Worm (Caenorhabditis elegans) whole organism, late embryonic: ENCODE measurements around the gene T16G12.1.

Source experiments
- C08G9.2 ChIP-seq: sonication (generic microtip); optimal IDR thresholded peaks from 2 replicates; lab custom pipeline; 2016; ENCODE audit warnings: mild to moderate bottlenecking, missing genetic modification characterization, moderate library complexity, missing compliant biosample characterization
- C38D4.7 ChIP-seq: fragments of 200-800 bp; sonication (Bioruptor generic); optimal IDR thresholded peaks from 2 replicates; lab custom pipeline; 2018; ENCODE audit warnings: mild to moderate bottlenecking, missing genetic modification characterization, moderate library complexity, missing compliant biosample characterization
- F13H6.1 ChIP-seq: sonication (generic microtip); optimal IDR thresholded peaks from 2 replicates; lab custom pipeline; 2016; ENCODE audit warnings: missing genetic modification characterization, missing compliant biosample characterization
- K02D7.2 ChIP-seq: sonication (generic microtip); optimal IDR thresholded peaks from 2 replicates; lab custom pipeline; 2017; ENCODE audit warnings: mild to moderate bottlenecking, missing genetic modification characterization, missing compliant biosample characterization
- T23F11.4 ChIP-seq: fragments of 200-800 bp; sonication (Bioruptor generic); optimal IDR thresholded peaks from 2 replicates; lab custom pipeline; 2018; ENCODE audit warnings: mild to moderate bottlenecking, missing genetic modification characterization, missing compliant biosample characterization
- Y22D7AL.16 ChIP-seq: sonication (generic microtip); optimal IDR thresholded peaks from 2 replicates; lab custom pipeline; 2016; ENCODE audit warnings: missing genetic modification characterization, missing compliant biosample characterization
- ama-1 ChIP-seq: fragments of 150-350 bp; optimal IDR thresholded peaks from 2 replicates; lab custom pipeline; 2014
- ceh-2 ChIP-seq: sonication (generic microtip); optimal IDR thresholded peaks from 2 replicates; lab custom pipeline; 2016; ENCODE audit warnings: missing genotype, missing genetic modification characterization, missing compliant biosample characterization
- ceh-24 ChIP-seq: sonication (generic microtip); optimal IDR thresholded peaks from 2 replicates; lab custom pipeline; 2016; ENCODE audit warnings: mild to moderate bottlenecking, missing genetic modification characterization, missing compliant biosample characterization
- ceh-30 ChIP-seq: fragments of 150-350 bp; optimal IDR thresholded peaks from 2 replicates; lab custom pipeline; 2014; ENCODE audit warnings: missing biosample characterization, missing genetic modification characterization
- ceh-34 ChIP-seq: sonication (generic microtip); optimal IDR thresholded peaks from 2 replicates; lab custom pipeline; 2016; ENCODE audit warnings: mild to moderate bottlenecking, missing genetic modification characterization, missing compliant biosample characterization
- ceh-45 ChIP-seq: fragments of 200-800 bp; sonication (Bioruptor generic); IDR thresholded peaks from 2 replicates; pipeline ENCODE4 v1.3.6; 2022; ENCODE audit warnings: missing genetic modification reagents, missing genetic modification characterization, missing compliant biosample characterization
- ceh-48 ChIP-seq: sonication (generic microtip); optimal IDR thresholded peaks from 2 replicates; lab custom pipeline; 2016; ENCODE audit warnings: missing genetic modification characterization, inconsistent platforms, missing compliant biosample characterization
- ceh-6 ChIP-seq: fragments of 200-800 bp; sonication (Bioruptor generic); optimal IDR thresholded peaks from 2 replicates; lab custom pipeline; 2018; ENCODE audit warnings: mild to moderate bottlenecking, missing genetic modification characterization, missing compliant biosample characterization
- dmd-4 ChIP-seq: sonication (generic microtip); optimal IDR thresholded peaks from 2 replicates; lab custom pipeline; 2016; ENCODE audit warnings: borderline replicate concordance, missing genetic modification characterization, missing compliant biosample characterization
- dve-1 ChIP-seq: sonication (generic microtip); optimal IDR thresholded peaks from 2 replicates; lab custom pipeline; 2017; ENCODE audit warnings: antibody characterized with exemption, mild to moderate bottlenecking, missing genetic modification characterization, missing compliant biosample characterization
- elt-2 ChIP-seq: sonication (generic microtip); optimal IDR thresholded peaks from 2 replicates; lab custom pipeline; 2016; ENCODE audit warnings: missing genetic modification reagents, missing genetic modification characterization, missing compliant biosample characterization
- elt-4 ChIP-seq: sonication (generic microtip); optimal IDR thresholded peaks from 2 replicates; lab custom pipeline; 2016; ENCODE audit warnings: missing genetic modification characterization, missing compliant biosample characterization
- ets-4 ChIP-seq: sonication (generic microtip); optimal IDR thresholded peaks from 2 replicates; lab custom pipeline; 2016; ENCODE audit warnings: missing genetic modification characterization, missing compliant biosample characterization
- eyg-1 ChIP-seq: sonication (generic microtip); optimal IDR thresholded peaks from 2 replicates; lab custom pipeline; 2016; ENCODE audit warnings: missing genotype, missing genetic modification characterization, missing compliant biosample characterization
- fax-1 ChIP-seq: sonication (generic microtip); optimal IDR thresholded peaks from 2 replicates; lab custom pipeline; 2016; ENCODE audit warnings: missing genotype, missing genetic modification characterization, missing compliant biosample characterization
- fkh-10 ChIP-seq: fragments of 150-350 bp; optimal IDR thresholded peaks from 2 replicates; lab custom pipeline; 2014; ENCODE audit warnings: missing biosample characterization, missing genetic modification reagents, missing genetic modification characterization
- fkh-6 ChIP-seq: sonication (generic microtip); optimal IDR thresholded peaks from 2 replicates; lab custom pipeline; 2016; ENCODE audit warnings: missing genetic modification characterization, missing compliant biosample characterization
- hlh-13 ChIP-seq: fragments of 200-800 bp; sonication (Bioruptor generic); optimal IDR thresholded peaks from 2 replicates; lab custom pipeline; 2018; ENCODE audit warnings: mild to moderate bottlenecking, missing genetic modification characterization, missing compliant biosample characterization
- madf-2 ChIP-seq: sonication (generic microtip); optimal IDR thresholded peaks from 2 replicates; lab custom pipeline; 2017; ENCODE audit warnings: missing genetic modification characterization, missing compliant biosample characterization
- npax-4 ChIP-seq: sonication (generic microtip); optimal IDR thresholded peaks from 2 replicates; lab custom pipeline; 2016; ENCODE audit warnings: missing genetic modification characterization, missing compliant biosample characterization
- pag-3 ChIP-seq: sonication (generic microtip); optimal IDR thresholded peaks from 2 replicates; lab custom pipeline; 2016; ENCODE audit warnings: missing compliant biosample characterization, missing genetic modification characterization, borderline replicate concordance
- pat-9 ChIP-seq: fragments of 200-800 bp; sonication (Bioruptor generic); optimal IDR thresholded peaks from 2 replicates; lab custom pipeline; 2018; ENCODE audit warnings: mild to moderate bottlenecking, missing genetic modification characterization, moderate library complexity, missing compliant biosample characterization
- pax-1 ChIP-seq: fragments of 150-350 bp; optimal IDR thresholded peaks from 2 replicates; lab custom pipeline; 2014; ENCODE audit warnings: missing biosample characterization, missing genetic modification characterization
- pha-2 ChIP-seq: sonication (generic microtip); optimal IDR thresholded peaks from 2 replicates; lab custom pipeline; 2017; ENCODE audit warnings: mild to moderate bottlenecking, missing genetic modification characterization, missing compliant biosample characterization
- pha-4 ChIP-seq: fragments of 150-350 bp; optimal IDR thresholded peaks from 2 replicates; lab custom pipeline; 2018; ENCODE audit warnings: missing biosample characterization, missing genetic modification reagents, missing genetic modification characterization
- ref-2 ChIP-seq: sonication (generic microtip); optimal IDR thresholded peaks from 2 replicates; lab custom pipeline; 2016; ENCODE audit warnings: missing genetic modification characterization, missing compliant biosample characterization
- sox-2 ChIP-seq: fragments of 200-800 bp; sonication (Bioruptor generic); IDR thresholded peaks from 2 replicates; pipeline ENCODE4 v1.3.6; 2022; ENCODE audit warnings: missing genetic modification reagents, missing genetic modification characterization, missing compliant biosample characterization
- syd-9 ChIP-seq: sonication (generic microtip); optimal IDR thresholded peaks from 2 replicates; lab custom pipeline; 2016; ENCODE audit warnings: mild to moderate bottlenecking, missing genetic modification characterization, moderate library complexity, missing compliant biosample characterization
- tbx-2 ChIP-seq: sonication (generic microtip); optimal IDR thresholded peaks from 2 replicates; lab custom pipeline; 2016; ENCODE audit warnings: missing genetic modification characterization, missing compliant biosample characterization
- unc-86 ChIP-seq: sonication (generic microtip); optimal IDR thresholded peaks from 2 replicates; lab custom pipeline; 2016; ENCODE audit warnings: missing genetic modification characterization, missing compliant biosample characterization

Gene T16G12.1

ce11 chrIII:10004213-10004612, 45.4 kb downstream of the T16G12.1 start, which contains the start of gene C05B5.11 (continued):
- TF ChIP-seq tbx-2 (tag; lab: Kevin White, UChicago) (no peak), ceh-30 (no peak), C08G9.2 (tag; lab: Kevin White, UChicago) (no peak)
- TF ChIP-seq, all 69 proteins: peak for 0

DNA sequence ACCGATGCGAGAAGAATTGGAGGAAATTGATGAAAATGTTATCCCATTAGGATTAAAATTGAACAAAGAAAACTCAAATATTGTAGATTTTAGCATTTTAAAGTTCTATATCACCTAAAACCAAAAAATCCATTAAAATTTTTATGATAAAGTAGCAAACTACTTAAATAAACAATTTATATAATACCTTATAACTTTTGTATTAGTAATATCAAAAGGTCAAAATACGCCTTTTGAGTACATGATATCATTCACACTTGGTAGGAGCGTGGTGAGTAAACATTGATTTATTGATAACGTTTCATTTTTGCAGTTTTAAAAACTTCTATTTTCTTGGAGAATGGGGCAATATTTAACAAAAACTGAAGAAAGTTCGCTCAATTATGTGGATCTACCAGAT, 48.6 kb downstream of the T16G12.1 start, which contains the start of gene C05B5.5:
TSS of gene C05B5.5 (plus strand) at position 301 of the 400 bp plus-strand sequence.
- TF ChIP-seq pax-1 (tag; lab: Kevin White, UChicago) (no peak), ceh-6 (GFP tag; lab: Kevin White, UChicago) (no peak), pha-4 (tag; lab: Kevin White, UChicago) (no peak), ref-2 (tag; lab: Kevin White, UChicago) (no peak)

DNA sequence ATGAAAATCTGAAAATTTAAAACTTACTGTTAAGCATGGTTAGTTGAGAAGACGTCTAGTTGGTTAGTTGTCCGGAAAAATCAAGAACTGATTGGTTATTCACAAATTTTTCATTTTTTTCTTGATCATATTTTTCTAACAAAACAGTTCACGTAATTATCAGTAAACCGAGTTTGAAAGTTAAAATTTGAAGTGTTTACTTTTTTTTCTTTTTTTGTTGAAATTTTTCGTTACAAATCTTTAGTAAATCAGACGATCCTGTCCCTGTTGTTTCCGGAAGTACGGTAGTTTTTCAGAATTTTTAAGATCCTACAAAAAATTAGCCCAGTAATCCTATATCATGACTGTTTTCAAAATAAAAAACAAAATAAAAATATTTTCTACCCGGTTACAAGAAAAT, 49.2 kb downstream of the T16G12.1 start, which contains the start of gene C05B5.2:
TSS of gene C05B5.2 (minus strand) at position 101 of the 400 bp plus-strand sequence.
- no peak for TF ChIP-seq pha-2 (tag; lab: Kevin White, UChicago)
- TF ChIP-seq fkh-10 (GFP tag; lab: Kevin White, UChicago) = no peak
- no peak for TF ChIP-seq fkh-6 (tag; lab: Kevin White, UChicago)
- no peak for TF ChIP-seq pag-3 (tag; lab: Kevin White, UChicago)
- no peak for TF ChIP-seq unc-86 (tag; lab: Kevin White, UChicago)
- TF ChIP-seq ref-2 (tag; lab: Kevin White, UChicago) = no peak
- no peak for TF ChIP-seq fax-1 (tag; lab: Kevin White, UChicago)
- no peak for TF ChIP-seq ceh-24 (tag; lab: Kevin White, UChicago)
- TF ChIP-seq elt-2 (tag; lab: Kevin White, UChicago) = no peak
- TF ChIP-seq K02D7.2 (tag; lab: Kevin White, UChicago) = no peak
- no peak for TF ChIP-seq ceh-34 (tag; lab: Kevin White, UChicago)
- no peak for TF ChIP-seq ama-1
- TF ChIP-seq dve-1 (tag; lab: Kevin White, UChicago) = no peak
- TF ChIP-seq eyg-1 (tag; lab: Kevin White, UChicago) = no peak
- no peak for TF ChIP-seq ceh-2 (tag; lab: Kevin White, UChicago)
- no peak for TF ChIP-seq C38D4.7 (GFP tag; lab: Kevin White, UChicago)
- no peak for TF ChIP-seq Y22D7AL.16 (tag; lab: Kevin White, UChicago)

ce11 chrIII:9999235-9999634, 50.4 kb downstream of the T16G12.1 start, which contains the start of gene C05B5.17:
C05B5.17 (minus strand) TSS chrIII:9999335.
- TF ChIP-seq hlh-13 (GFP tag; lab: Kevin White, UChicago) (no peak), F13H6.1 (tag; lab: Kevin White, UChicago) (no peak), pag-3 (tag; lab: Kevin White, UChicago) (no peak), syd-9 (tag; lab: Kevin White, UChicago) (no peak), ceh-45 (no peak), sox-2 (GFP tag; lab: Robert Waterston, UW) (no peak), npax-4 (tag; lab: Kevin White, UChicago) (no peak), ceh-30 (no peak), madf-2 (tag; lab: Kevin White, UChicago) (no peak), ceh-34 (tag; lab: Kevin White, UChicago) (no peak), ets-4 (tag; lab: Kevin White, UChicago) (no peak), pha-4 (tag; lab: Kevin White, UChicago) (no peak), ceh-24 (tag; lab: Kevin White, UChicago) (no peak), elt-4 (tag; lab: Kevin White, UChicago) (no peak)

ce11 chrIII:9997890-9998289, 51.8 kb downstream of the T16G12.1 start, which contains the start of gene pqn-8:
pqn-8 (minus strand) TSS chrIII:9997990.
- TF ChIP-seq pat-9 (tag; lab: Kevin White, UChicago) (no peak), ceh-45 (no peak), unc-86 (tag; lab: Kevin White, UChicago) (no peak), dmd-4 (tag; lab: Kevin White, UChicago) (no peak), ceh-34 (tag; lab: Kevin White, UChicago) (no peak), ceh-48 (tag; lab: Kevin White, UChicago) (no peak), T23F11.4 (no peak), tbx-2 (tag; lab: Kevin White, UChicago) (no peak)
